Fruit fly (Drosophila melanogaster) whole organism, wandering third instar larva: ENCODE measurements around the gene MFS3.

ENCODE experiments used
- Abd-B ChIP-seq: fragments of >200 bp; optimal IDR thresholded peaks from 2 replicates; lab custom pipeline; 2017; ENCODE audit warnings: missing biosample characterization, missing genetic modification characterization
- CG9705 ChIP-seq: fragments of 200-800 bp; sonication (Bioruptor generic); optimal IDR thresholded peaks from 2 replicates; lab custom pipeline; 2018; ENCODE audit warnings: missing biosample characterization, mild to moderate bottlenecking, missing genetic modification characterization
- CrebA ChIP-seq: fragments of 200-800 bp; sonication (Bioruptor generic); optimal IDR thresholded peaks from 2 replicates; lab custom pipeline; 2016; ENCODE audit warnings: missing biosample characterization, mild to moderate bottlenecking, missing genetic modification characterization, borderline replicate concordance
- Dif ChIP-seq: fragments of 200-275, 200-300 bp; sonication (Bioruptor generic); optimal IDR thresholded peaks from 2 replicates; lab custom pipeline; 2018; ENCODE audit warnings: missing biosample characterization, missing genetic modification characterization; ENCODE audit not compliant: partially characterized antibody
- Hnf4 ChIP-seq: fragments of 200-800 bp; sonication (Bioruptor generic); optimal IDR thresholded peaks from 2 replicates; lab custom pipeline; 2016; ENCODE audit warnings: missing biosample characterization, mild to moderate bottlenecking, missing genetic modification characterization
- Hr78 ChIP-seq: fragments of >200 bp; optimal IDR thresholded peaks from 2 replicates; lab custom pipeline; 2017; ENCODE audit warnings: missing biosample characterization, missing genetic modification characterization
- Jra ChIP-seq: sonication (Bioruptor generic); optimal IDR thresholded peaks from 2 replicates; lab custom pipeline; 2016; ENCODE audit warnings: missing biosample characterization, missing genetic modification characterization
- Mio ChIP-seq: sonication (Bioruptor generic); optimal IDR thresholded peaks from 2 replicates; lab custom pipeline; 2016; ENCODE audit warnings: missing biosample characterization, missing genetic modification characterization
- OdsH ChIP-seq: fragments of 200-800 bp; sonication (Bioruptor generic); optimal IDR thresholded peaks from 2 replicates; lab custom pipeline; 2016; ENCODE audit warnings: missing biosample characterization, mild to moderate bottlenecking, missing genetic modification characterization
- Rel ChIP-seq, 2 experiments: fragments of 200-800 bp; sonication (Bioruptor generic) in 1 of 2; optimal IDR thresholded peaks; 2 replicates in 1 of 2; 3 replicates in 1 of 2; lab custom pipeline; 2016 to 2019; ENCODE audit warnings: mild to moderate bottlenecking in 2 of 2, missing biosample characterization in 2 of 2, missing genetic modification characterization in 2 of 2, moderate library complexity in 1 of 2
- Sp1 ChIP-seq: fragments of 200-800 bp; sonication (Bioruptor generic); optimal IDR thresholded peaks from 3 replicates; lab custom pipeline; 2019; ENCODE audit warnings: missing biosample characterization, mild to moderate bottlenecking, missing genetic modification characterization, moderate library complexity
- Vsx2 ChIP-seq: fragments of 200-300, 225-300 bp; sonication (Bioruptor generic); optimal IDR thresholded peaks from 2 replicates; lab custom pipeline; 2018; ENCODE audit warnings: missing biosample characterization, missing genetic modification characterization; ENCODE audit not compliant: partially characterized antibody
- br ChIP-seq: fragments of 200-800 bp; sonication (Bioruptor generic); optimal IDR thresholded peaks from 2 replicates; lab custom pipeline; 2016; ENCODE audit warnings: missing biosample characterization, missing genetic modification characterization
- dl ChIP-seq, 2 experiments: fragments of 175-275, 200-275 bp in 1 of 2; fragments of 200-275 bp in 1 of 2; sonication (Bioruptor generic); optimal IDR thresholded peaks; lab custom pipeline; 2018; ENCODE audit warnings: mild to moderate bottlenecking in 2 of 2, missing biosample characterization in 2 of 2, missing genetic modification characterization in 2 of 2, moderate library complexity in 2 of 2; ENCODE audit not compliant: partially characterized antibody in 2 of 2, insufficient read depth in 1 of 2
- dsf ChIP-seq: sonication (Bioruptor generic); optimal IDR thresholded peaks from 2 replicates; lab custom pipeline; 2016; ENCODE audit warnings: missing biosample characterization, missing genetic modification characterization, borderline replicate concordance
- foxo ChIP-seq, 2 experiments: fragments of 200-800 bp; sonication (Bioruptor generic); optimal IDR thresholded peaks; 2 replicates in 1 of 2; 3 replicates in 1 of 2; lab custom pipeline; 2016 to 2017; ENCODE audit warnings: missing biosample characterization in 2 of 2, missing genetic modification characterization in 2 of 2
- fru ChIP-seq: fragments of 200-800 bp; sonication (Bioruptor generic); optimal IDR thresholded peaks from 3 replicates; lab custom pipeline; 2016; ENCODE audit warnings: missing biosample characterization, mild to moderate bottlenecking, missing genetic modification characterization
- h ChIP-seq: fragments of 200-800 bp; sonication (Bioruptor generic); optimal IDR thresholded peaks from 3 replicates; lab custom pipeline; 2016; ENCODE audit warnings: missing biosample characterization, mild to moderate bottlenecking, missing genetic modification characterization
- jim ChIP-seq: fragments of 175-275, 200-325 bp; sonication (Bioruptor generic); optimal IDR thresholded peaks from 2 replicates; lab custom pipeline; 2016; ENCODE audit warnings: missing biosample characterization, mild to moderate bottlenecking, missing genetic modification characterization
- lola ChIP-seq: fragments of >200 bp; optimal IDR thresholded peaks from 2 replicates; lab custom pipeline; 2017; ENCODE audit warnings: missing biosample characterization, missing genetic modification characterization
- psq ChIP-seq: fragments of 200-800 bp; sonication (Bioruptor generic); optimal IDR thresholded peaks from 3 replicates; lab custom pipeline; 2017; ENCODE audit warnings: missing biosample characterization, mild to moderate bottlenecking, missing genetic modification characterization, moderate library complexity
- rgr ChIP-seq: fragments of 200-800 bp; sonication (Bioruptor generic); optimal IDR thresholded peaks from 3 replicates; lab custom pipeline; 2016; ENCODE audit warnings: missing biosample characterization, mild to moderate bottlenecking, missing genetic modification characterization
- sage ChIP-seq: fragments of 200-800 bp; sonication (Bioruptor generic); optimal IDR thresholded peaks from 2 replicates; lab custom pipeline; 2016; ENCODE audit warnings: missing biosample characterization, mild to moderate bottlenecking, missing genetic modification characterization
- sv ChIP-seq: fragments of 200-800 bp; sonication (Bioruptor generic); optimal IDR thresholded peaks from 3 replicates; lab custom pipeline; 2016; ENCODE audit warnings: missing biosample characterization, missing genetic modification characterization
- tai ChIP-seq: sonication (Bioruptor generic); optimal IDR thresholded peaks from 2 replicates; lab custom pipeline; 2016; ENCODE audit warnings: missing biosample characterization, missing genetic modification characterization
- woc ChIP-seq: sonication (Bioruptor generic); optimal IDR thresholded peaks from 2 replicates; lab custom pipeline; 2016; ENCODE audit warnings: missing biosample characterization, mild to moderate bottlenecking, missing genetic modification characterization

The MFS3 gene

dm6 chr2L:1125437-1125836, 17.6 kb upstream of the MFS3 start:
- no peak for TF ChIP-seq Rel (GFP tag; optimal IDR thresholded peaks at IDR 0.05; lab: Kevin White, UChicago)
- peak; percentile 24 for TF ChIP-seq Rel (tag; optimal IDR thresholded peaks at IDR 0.05; lab: Kevin White, UChicago)
- TF ChIP-seq Abd-B (GFP tag; lab: Kevin White, UChicago), result no peak
- TF ChIP-seq, all 38 proteins: peak for 1

- TF ChIP-seq Hnf4 (GFP tag; lab: Kevin White, UChicago) (no peak), dsf (GFP tag; lab: Kevin White, UChicago) (no peak), Rel (GFP tag; optimal IDR thresholded peaks at IDR 0.05; lab: Kevin White, UChicago) (no peak), Rel (tag; optimal IDR thresholded peaks at IDR 0.05; lab: Kevin White, UChicago) (no peak), tai (no peak), sage (GFP tag; lab: Kevin White, UChicago) (no peak), br (GFP tag; lab: Kevin White, UChicago) (no peak), Mio (GFP tag; lab: Kevin White, UChicago) (no peak), h (GFP tag; lab: Kevin White, UChicago) (no peak), CrebA (GFP tag; lab: Kevin White, UChicago) (no peak), jim (GFP tag; lab: Kevin White, UChicago) (no peak), lola (GFP tag; lab: Kevin White, UChicago) (no peak), psq (GFP tag; lab: Kevin White, UChicago) (no peak), sv (GFP tag; lab: Kevin White, UChicago) (no peak), Sp1 (GFP tag; lab: Kevin White, UChicago) (no peak), Jra (GFP tag; lab: Kevin White, UChicago) (no peak), foxo (GFP tag; optimal IDR thresholded peaks at IDR 0.05; lab: Kevin White, UChicago) (no peak), woc (GFP tag; lab: Kevin White, UChicago) (no peak), Hr78 (GFP tag; lab: Kevin White, UChicago) (no peak)
Measured at dm6 chr2L:1126527-1126926, 16.5 kb upstream of the MFS3 start.

dm6 chr2L:1127434-1128089, 15.4 kb upstream of the MFS3 start:
- TF ChIP-seq dl (GFP tag; optimal IDR thresholded peaks at IDR 0.05; lab: Kevin White, UChicago; ENCODE audit: insufficient read depth in 1 of 2, partially characterized antibody in 2 of 2) (no peak), Vsx2 (GFP tag; lab: Kevin White, UChicago) (peak; percentile 18), h (GFP tag; lab: Kevin White, UChicago) (peak; percentile 74), jim (GFP tag; lab: Kevin White, UChicago) (no peak), sage (GFP tag; lab: Kevin White, UChicago) (no peak), Rel (GFP tag; optimal IDR thresholded peaks at IDR 0.05; lab: Kevin White, UChicago) (no peak), Rel (tag; optimal IDR thresholded peaks at IDR 0.05; lab: Kevin White, UChicago) (peak; percentile 3)
- TF ChIP-seq, all 38 proteins: peak for 3

dm6 chr2L:1128344-1128931, 14.6 kb upstream of the MFS3 start:
- TF ChIP-seq sage (GFP tag; lab: Kevin White, UChicago), result no peak
- no peak for TF ChIP-seq OdsH (GFP tag; lab: Kevin White, UChicago)
- TF ChIP-seq Dif (GFP tag; lab: Kevin White, UChicago), result no peak
- TF ChIP-seq psq (GFP tag; lab: Kevin White, UChicago), result no peak
- TF ChIP-seq Sp1 (GFP tag; lab: Kevin White, UChicago), result no peak
- no peak for TF ChIP-seq Mio (GFP tag; lab: Kevin White, UChicago)
- no peak for TF ChIP-seq Rel (GFP tag; optimal IDR thresholded peaks at IDR 0.05; lab: Kevin White, UChicago)
- TF ChIP-seq Rel (tag; optimal IDR thresholded peaks at IDR 0.05; lab: Kevin White, UChicago), result no peak
- TF ChIP-seq rgr (GFP tag; lab: Kevin White, UChicago), result no peak
- TF ChIP-seq jim (GFP tag; lab: Kevin White, UChicago), result no peak
- no peak for TF ChIP-seq fru (GFP tag; lab: Kevin White, UChicago)
- TF ChIP-seq tai, result no peak
- no peak for TF ChIP-seq CG9705 (GFP tag; lab: Kevin White, UChicago)
- no peak for TF ChIP-seq dl (GFP tag; optimal IDR thresholded peaks at IDR 0.05; lab: Kevin White, UChicago; ENCODE audit: insufficient read depth in 1 of 2, partially characterized antibody in 2 of 2)
- TF ChIP-seq Vsx2 (GFP tag; lab: Kevin White, UChicago), result no peak
- TF ChIP-seq CrebA (GFP tag; lab: Kevin White, UChicago), result no peak
